Fruit fly (Drosophila melanogaster) whole organism, embryonic: ENCODE measurements around the gene SP1173.

Experiments used
- C15 ChIP-seq: fragments of 200-800 bp; sonication (Bioruptor generic); IDR thresholded peaks from 3 replicates; pipeline ENCODE4 v1.3.6; 2022; ENCODE audit warnings: missing biosample characterization, missing genetic modification characterization
- CG10543 ChIP-seq: fragments of 200-800 bp; sonication (Bioruptor generic); optimal IDR thresholded peaks from 3 replicates; lab custom pipeline; 2017; ENCODE audit warnings: missing biosample characterization, mild to moderate bottlenecking, missing genetic modification characterization, moderate library complexity
- CG12299 ChIP-seq: fragments of 200-800 bp; sonication (Bioruptor generic); optimal IDR thresholded peaks from 2 replicates; lab custom pipeline; 2018; ENCODE audit warnings: missing biosample characterization, mild to moderate bottlenecking, missing genetic modification characterization
- CG12769 ChIP-seq: fragments of 200-800 bp; sonication (Bioruptor generic); optimal IDR thresholded peaks from 2 replicates; lab custom pipeline; 2019; ENCODE audit warnings: missing biosample characterization, mild to moderate bottlenecking, missing genetic modification characterization, moderate library complexity
- CG13894 ChIP-seq: fragments of 200-800 bp; sonication (Bioruptor generic); optimal IDR thresholded peaks from 3 replicates; lab custom pipeline; 2018; ENCODE audit warnings: missing biosample characterization, mild to moderate bottlenecking, missing genetic modification characterization, moderate library complexity
- CG16813 ChIP-seq: fragments of 200-800 bp; sonication (Bioruptor generic); IDR thresholded peaks from 3 replicates; pipeline ENCODE4 v1.3.6; 2022; ENCODE audit warnings: missing biosample characterization, missing genetic modification characterization; ENCODE audit not compliant: partially characterized antibody
- CG17186 ChIP-seq: fragments of 200-800 bp; sonication (Bioruptor generic); optimal IDR thresholded peaks from 3 replicates; lab custom pipeline; 2017; ENCODE audit warnings: missing biosample characterization, missing genetic modification reagents, missing genetic modification characterization
- CG1792 ChIP-seq: fragments of 200-800 bp; sonication (Bioruptor generic); optimal IDR thresholded peaks from 2 replicates; lab custom pipeline; 2016; ENCODE audit warnings: missing biosample characterization, missing genetic modification characterization
- CG30431 ChIP-seq: fragments of 200-800 bp; sonication (Bioruptor generic); optimal IDR thresholded peaks from 2 replicates; lab custom pipeline; 2017; ENCODE audit warnings: missing biosample characterization, missing genetic modification characterization
- CG32772 ChIP-seq: fragments of 200-800 bp; sonication (Bioruptor generic); IDR thresholded peaks from 2 replicates; pipeline ENCODE4 v1.3.6; 2022; ENCODE audit warnings: missing biosample characterization, missing genetic modification characterization
- CG34224 ChIP-seq: fragments of 200-800 bp; sonication (Bioruptor generic); IDR thresholded peaks from 3 replicates; pipeline ENCODE4 v1.3.6; 2022; ENCODE audit warnings: missing biosample characterization, missing genetic modification characterization; ENCODE audit not compliant: partially characterized antibody
- CG6175 ChIP-seq: fragments of 200-800 bp; sonication (Bioruptor generic); IDR thresholded peaks from 3 replicates; pipeline ENCODE4 v1.3.6; 2022; ENCODE audit warnings: missing biosample characterization, missing genetic modification characterization
- CG6791 ChIP-seq: fragments of 200-800 bp; sonication (Bioruptor generic); IDR thresholded peaks from 3 replicates; pipeline ENCODE4 v1.3.6; 2022; ENCODE audit warnings: missing biosample characterization, missing genetic modification characterization; ENCODE audit not compliant: partially characterized antibody
- Dbx ChIP-seq: fragments of 200-800 bp; sonication (Bioruptor generic); IDR thresholded peaks from 3 replicates; pipeline ENCODE4 v1.3.6; 2022; ENCODE audit warnings: missing biosample characterization, missing genetic modification characterization
- Deaf1 ChIP-seq: fragments of 200-800 bp; optimal IDR thresholded peaks from 3 replicates; lab custom pipeline; 2019; ENCODE audit warnings: missing biosample characterization, mild to moderate bottlenecking, missing genetic modification characterization, moderate library complexity
- Drgx ChIP-seq: fragments of 200-800 bp; sonication (Bioruptor generic); IDR thresholded peaks from 2 replicates; pipeline ENCODE4 v1.3.6; 2022; ENCODE audit warnings: missing biosample characterization, missing genetic modification characterization
- Gug ChIP-seq: fragments of 200-800 bp; sonication (Bioruptor generic); IDR thresholded peaks from 4 replicates; pipeline ENCODE4 v1.3.6; 2022; ENCODE audit warnings: missing biosample characterization, missing genetic modification characterization
- HLH3B ChIP-seq: fragments of 200-800 bp; sonication (Bioruptor generic); IDR thresholded peaks from 2 replicates; pipeline ENCODE4 v1.3.6; 2022; ENCODE audit warnings: missing biosample characterization, missing genetic modification characterization
- Hr78 ChIP-seq, 2 experiments: fragments of 200-800 bp in 1 of 2; fragments of >200 bp in 1 of 2; sonication (Bioruptor generic) in 1 of 2; optimal IDR thresholded peaks; 2 replicates each; lab custom pipeline; 2017 to 2019; ENCODE audit warnings: missing biosample characterization in 2 of 2, missing genetic modification characterization in 2 of 2, mild to moderate bottlenecking in 1 of 2, moderate library complexity in 1 of 2
- Neu2 ChIP-seq: fragments of 200-800 bp; sonication (Bioruptor generic); optimal IDR thresholded peaks from 3 replicates; lab custom pipeline; 2016; ENCODE audit warnings: missing biosample characterization, missing genetic modification characterization, borderline replicate concordance
- Opbp ChIP-seq: fragments of 200-800 bp; sonication (Bioruptor generic); IDR thresholded peaks from 3 replicates; pipeline ENCODE4 v1.3.6; 2022; ENCODE audit warnings: missing biosample characterization, missing genetic modification characterization; ENCODE audit not compliant: partially characterized antibody
- Trl ChIP-seq, 3 experiments: fragments of >200 bp in 2 of 3; fragments of 200-800 bp in 1 of 3; sonication (Bioruptor generic) in 1 of 3; optimal IDR thresholded peaks; 2 replicates in 1 of 3; 3 replicates in 2 of 3; lab custom pipeline; 2016 to 2017; ENCODE audit warnings: missing biosample characterization in 1 of 3, missing genetic modification characterization in 1 of 3
- bbx ChIP-seq: fragments of 200-800 bp; sonication (Bioruptor generic); IDR thresholded peaks from 2 replicates; pipeline ENCODE4 v1.3.6; 2022; ENCODE audit warnings: missing biosample characterization, missing genetic modification characterization; ENCODE audit not compliant: partially characterized antibody
- cato ChIP-seq: fragments of 200-800 bp; sonication (Bioruptor generic); optimal IDR thresholded peaks from 2 replicates; lab custom pipeline; 2016; ENCODE audit warnings: missing biosample characterization, missing genetic modification characterization, borderline replicate concordance
- chif ChIP-seq, 2 experiments: fragments of 200-800 bp; sonication (Bioruptor generic); optimal IDR thresholded peaks; 3 replicates each; lab custom pipeline; 2016; ENCODE audit warnings: missing biosample characterization in 2 of 2, missing genetic modification characterization in 2 of 2
- ci ChIP-seq: fragments of 200-800 bp; sonication (Bioruptor generic); IDR thresholded peaks from 3 replicates; pipeline ENCODE4 v1.3.6; 2022; ENCODE audit warnings: missing biosample characterization, missing genetic modification characterization
- croc ChIP-seq: fragments of 200-800 bp; sonication (Bioruptor generic); conservative IDR thresholded peaks from 3 replicates; pipeline ENCODE4 v1.3.6; 2022; ENCODE audit warnings: missing biosample characterization, missing genetic modification characterization
- fd96Cb ChIP-seq: fragments of 200-800 bp; sonication (Bioruptor generic); optimal IDR thresholded peaks from 2 replicates; lab custom pipeline; 2018; ENCODE audit warnings: missing biosample characterization, mild to moderate bottlenecking, missing genetic modification characterization, moderate library complexity
- gcm ChIP-seq: fragments of 200-800 bp; sonication (Bioruptor generic); optimal IDR thresholded peaks from 2 replicates; lab custom pipeline; 2019; ENCODE audit warnings: missing biosample characterization, mild to moderate bottlenecking, missing genetic modification characterization, moderate library complexity
- mld ChIP-seq: fragments of 200-800 bp; sonication (Bioruptor generic); IDR thresholded peaks from 3 replicates; pipeline ENCODE4 v1.3.6; 2022; ENCODE audit warnings: missing biosample characterization, missing genetic modification characterization; ENCODE audit not compliant: partially characterized antibody
- nau ChIP-seq: fragments of 200-800 bp; sonication (Bioruptor generic); optimal IDR thresholded peaks from 3 replicates; lab custom pipeline; 2017; ENCODE audit warnings: missing biosample characterization, mild to moderate bottlenecking, missing genetic modification characterization, missing genetic modification reagents
- nerfin-1 ChIP-seq: fragments of 200-800 bp; sonication (Bioruptor generic); optimal IDR thresholded peaks from 3 replicates; lab custom pipeline; 2019; ENCODE audit warnings: missing biosample characterization, mild to moderate bottlenecking, missing genetic modification characterization, moderate library complexity
- nmo ChIP-seq: fragments of 200-800 bp; sonication (Bioruptor generic); optimal IDR thresholded peaks from 2 replicates; lab custom pipeline; 2018; ENCODE audit warnings: missing biosample characterization, mild to moderate bottlenecking, missing genetic modification characterization, moderate library complexity
- pros ChIP-seq: fragments of 200-800 bp; sonication (Bioruptor generic); optimal IDR thresholded peaks from 3 replicates; lab custom pipeline; 2019; ENCODE audit warnings: missing biosample characterization, mild to moderate bottlenecking, missing genetic modification characterization, moderate library complexity
- repo ChIP-seq: fragments of 200-800 bp; sonication (Bioruptor generic); optimal IDR thresholded peaks from 2 replicates; lab custom pipeline; 2016; ENCODE audit warnings: missing biosample characterization, missing genetic modification characterization
- rib ChIP-seq: fragments of 200-800 bp; sonication (Bioruptor generic); IDR thresholded peaks from 2 replicates; pipeline ENCODE4 v1.3.6; 2022; ENCODE audit warnings: missing biosample characterization, missing genetic modification characterization
- sd ChIP-seq: fragments of 200-800 bp; sonication (Bioruptor generic); optimal IDR thresholded peaks from 3 replicates; lab custom pipeline; 2018; ENCODE audit warnings: missing biosample characterization, mild to moderate bottlenecking, missing genetic modification characterization, moderate library complexity
- sens-2 ChIP-seq: fragments of 200-800 bp; sonication (Bioruptor generic); IDR thresholded peaks from 2 replicates; pipeline ENCODE4 v1.3.6; 2022; ENCODE audit warnings: missing biosample characterization, missing genetic modification characterization
- seq ChIP-seq: fragments of 200-800 bp; sonication (Bioruptor generic); IDR thresholded peaks from 2 replicates; pipeline ENCODE4 v1.3.6; 2022; ENCODE audit warnings: missing biosample characterization, missing genetic modification characterization
- sna ChIP-seq: fragments of 200-800 bp; sonication (Bioruptor generic); IDR thresholded peaks from 2 replicates; pipeline ENCODE4 v1.3.6; 2022; ENCODE audit warnings: missing biosample characterization, missing genetic modification characterization; ENCODE audit not compliant: partially characterized antibody
- so ChIP-seq: fragments of 200-800 bp; sonication (Bioruptor generic); IDR thresholded peaks from 3 replicates; pipeline ENCODE4 v1.3.6; 2022; ENCODE audit warnings: missing biosample characterization, missing genetic modification characterization
- zen2 ChIP-seq: fragments of 200-800 bp; sonication (Bioruptor generic); IDR thresholded peaks from 3 replicates; pipeline ENCODE4 v1.3.6; 2022; ENCODE audit warnings: missing biosample characterization, missing genetic modification characterization; ENCODE audit not compliant: partially characterized antibody

Gene SP1173

dm6 chr3L:6705865-6706264 is 2.5 kb upstream of the SP1173 start (continued):
- TF ChIP-seq Neu2 (GFP tag; lab: Kevin White, UChicago), result no peak
- TF ChIP-seq cato, result no peak
- TF ChIP-seq HLH3B (GFP tag; lab: Robert Waterston, UW), result peak; percentile 61
- TF ChIP-seq gcm (GFP tag; lab: Kevin White, UChicago), result peak; percentile 55
- TF ChIP-seq croc, result no peak
- peak in 1 of 2 experiments; percentile 31 for TF ChIP-seq chif (GFP tag; optimal IDR thresholded peaks at IDR 0.05; lab: Kevin White, UChicago)
- no peak for TF ChIP-seq repo (GFP tag; lab: Kevin White, UChicago)
- TF ChIP-seq sens-2 (GFP tag; lab: Robert Waterston, UW), result 0 out of 2 replicates have a peak, but pooled peaks have one; percentile 31
- TF ChIP-seq CG17186 (GFP tag; lab: Kevin White, UChicago), result no peak
- no peak for TF ChIP-seq C15

DNA sequence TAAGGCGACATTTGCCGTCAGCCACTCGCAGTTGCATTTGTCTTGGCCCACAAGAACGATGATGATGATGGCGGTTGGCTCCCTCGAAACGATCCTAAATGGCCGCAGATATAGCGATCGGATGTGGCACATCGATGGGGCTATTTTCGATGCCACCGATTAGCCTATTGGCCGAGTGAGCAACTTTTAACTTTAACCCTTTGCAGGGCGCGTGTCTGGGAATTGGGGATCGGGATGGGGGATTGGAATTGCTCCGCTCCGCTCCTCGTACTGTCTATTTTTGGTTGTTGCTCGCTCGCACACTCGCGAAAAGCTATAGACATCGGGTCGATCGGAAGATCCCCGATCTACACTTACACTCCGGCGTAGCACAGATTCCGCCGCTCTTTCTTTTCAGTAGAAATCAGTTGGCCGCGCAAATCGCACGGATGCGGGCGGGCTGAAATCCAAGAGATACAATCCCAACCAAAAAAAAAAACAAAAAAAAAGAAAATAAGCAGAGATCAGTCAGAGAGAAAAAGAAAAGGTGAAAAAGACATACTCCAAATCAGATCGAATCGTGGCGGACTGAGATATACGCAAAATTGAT is 1.2 kb upstream of the SP1173 start, which contains the start of gene CG8519:
Gene CG8519 (plus strand): TSS at position 393 of the 589 bp plus-strand sequence.
- TF ChIP-seq nau (GFP tag; lab: Kevin White, UChicago), result peak; percentile 52
- 0 out of 3 replicates have a peak, but pooled peaks have one; percentile 14 for TF ChIP-seq ci
- peak in 1 of 2 experiments; percentile 14 for TF ChIP-seq Trl (optimal IDR thresholded peaks at IDR 0.05; lab: Kevin White, UChicago)
- no peak for TF ChIP-seq Trl (GFP tag; optimal IDR thresholded peaks at IDR 0.05; lab: Kevin White, UChicago)
- 0 out of 3 replicates have a peak, but pooled peaks have one; percentile 6 for TF ChIP-seq Opbp (GFP tag; lab: Robert Waterston, UW)
- TF ChIP-seq zen2 (GFP tag; lab: Robert Waterston, UW), result 0 out of 3 replicates have a peak, but pooled peaks have one; percentile 6
- TF ChIP-seq CG12769, result peak; percentile 98
- no peak for TF ChIP-seq CG30431 (GFP tag; lab: Kevin White, UChicago)
- TF ChIP-seq Deaf1 (tag; lab: Kevin White, UChicago), result peak; percentile 82
- TF ChIP-seq CG12299 (tag; lab: Kevin White, UChicago), result no peak
- peak; percentile 27 for TF ChIP-seq CG10543 (GFP tag; lab: Kevin White, UChicago)
- peak in 1 of 2 experiments; percentile 85 for TF ChIP-seq Hr78 (GFP tag; optimal IDR thresholded peaks at IDR 0.05; lab: Kevin White, UChicago)
- no peak for TF ChIP-seq CG34224 (GFP tag; lab: Robert Waterston, UW)
- no peak for TF ChIP-seq CG1792 (GFP tag; lab: Kevin White, UChicago)
- TF ChIP-seq so (GFP tag; lab: Robert Waterston, UW), result 0 out of 3 replicates have a peak, but pooled peaks have one; percentile 19
- 0 out of 3 replicates have a peak, but pooled peaks have one; percentile 29 for TF ChIP-seq CG6175
- TF ChIP-seq fd96Cb, result no peak
- 0 out of 2 replicates have a peak, but pooled peaks have one; percentile 46 for TF ChIP-seq rib (GFP tag; lab: Robert Waterston, UW)
- TF ChIP-seq CG32772 (GFP tag; lab: Robert Waterston, UW), result peak; percentile 36; the same call in 1 of the 2 replicates
- TF ChIP-seq Drgx (GFP tag; lab: Robert Waterston, UW), result peak; percentile 35; the same call in 1 of the 2 replicates
- TF ChIP-seq, all 482 proteins: peak for 14

- peak; percentile 96 for TF ChIP-seq pros (GFP tag; lab: Kevin White, UChicago)
- no peak for TF ChIP-seq Dbx (GFP tag; lab: Robert Waterston, UW)
- TF ChIP-seq nmo, result no peak
- TF ChIP-seq sna, result 0 out of 2 replicates have a peak, but pooled peaks have one; percentile 25
- peak; percentile 82 for TF ChIP-seq CG6791 (GFP tag; lab: Robert Waterston, UW)
- TF ChIP-seq seq (GFP tag; lab: Robert Waterston, UW), result peak; percentile 60; the same call in 1 of the 2 replicates
- TF ChIP-seq nerfin-1, result peak; percentile 100
- TF ChIP-seq CG13894 (tag; lab: Kevin White, UChicago), result peak; percentile 1
- peak; percentile 5; the same call in 1 of the 3 replicates for TF ChIP-seq Opbp (GFP tag; lab: Robert Waterston, UW)
- TF ChIP-seq CG16813 (GFP tag; lab: Robert Waterston, UW), result 0 out of 3 replicates have a peak, but pooled peaks have one; percentile 8
- peak; percentile 85 for TF ChIP-seq bbx
- TF ChIP-seq sd (tag; lab: Kevin White, UChicago), result peak; percentile 64
- TF ChIP-seq Gug (GFP tag; lab: Robert Waterston, UW), result no peak
- TF ChIP-seq mld, result peak; percentile 33; the same call in 1 of the 3 replicates
These were observed 2.3 kb downstream of the SP1173 start for dm6 chr3L:6700962-6701477.
